Worm (Caenorhabditis elegans) whole organism, early embryonic: ENCODE results near the gene nlp-59.

ENCODE experiments used
- F13C5.2 ChIP-seq: sonication (generic microtip); optimal IDR thresholded peaks from 2 replicates; lab custom pipeline; 2017; ENCODE audit warnings: mild to moderate bottlenecking, missing genetic modification characterization, inconsistent platforms, missing compliant biosample characterization
- ama-1 ChIP-seq: fragments of 150-350 bp; optimal IDR thresholded peaks from 2 replicates; lab custom pipeline; 2014
- hnd-1 ChIP-seq: sonication (generic microtip); optimal IDR thresholded peaks from 2 replicates; lab custom pipeline; 2016; ENCODE audit warnings: missing genetic modification characterization, missing compliant biosample characterization
- tbx-11 ChIP-seq: fragments of 200-800 bp; sonication (Bioruptor generic); IDR thresholded peaks from 2 replicates; pipeline ENCODE4 v1.3.6; 2022; ENCODE audit warnings: missing genetic modification characterization, missing compliant biosample characterization
- tbx-37 ChIP-seq: fragments of 200-800 bp; sonication (Bioruptor generic); conservative IDR thresholded peaks from 2 replicates; pipeline ENCODE4 v1.3.6; 2022; ENCODE audit warnings: missing genetic modification reagents, missing genetic modification characterization, missing compliant biosample characterization

- no peak for TF ChIP-seq tbx-37 (GFP tag; lab: Robert Waterston, UW)
- no peak for TF ChIP-seq ama-1 (lab: Kevin White, UChicago)
- TF ChIP-seq hnd-1 (tag; lab: Kevin White, UChicago), result no peak
- no peak for TF ChIP-seq tbx-11 (GFP tag; lab: Robert Waterston, UW)
- no peak for TF ChIP-seq F13C5.2
These were observed 7.0 kb downstream of the nlp-59 start, which contains the start of the genes grd-12 and F02D8.1 for ce11 chrV:14978205-14978751.
